Worm (Caenorhabditis elegans) whole organism, midembryonic: ENCODE measurements around the gene D1025.1.

Experiments used
- T22C8.4 ChIP-seq: fragments of 200-800 bp; sonication (Bioruptor generic); IDR thresholded peaks from 2 replicates; pipeline ENCODE4 v1.3.6; 2022; ENCODE audit warnings: missing genetic modification characterization, missing compliant biosample characterization
- cog-1 ChIP-seq: sonication (generic microtip); optimal IDR thresholded peaks from 2 replicates; lab custom pipeline; 2016; ENCODE audit warnings: missing genetic modification characterization, missing compliant biosample characterization
- flt-1 ChIP-seq: fragments of 200-800 bp; sonication (Bioruptor generic); IDR thresholded peaks from 2 replicates; pipeline ENCODE4 v1.3.6; 2022; ENCODE audit warnings: missing genetic modification characterization, missing compliant biosample characterization
- klf-2 ChIP-seq: fragments of 200-800 bp; sonication (Bioruptor generic); conservative IDR thresholded peaks from 2 replicates; pipeline ENCODE4 v1.3.6; 2022; ENCODE audit warnings: missing genetic modification reagents, missing genetic modification characterization, missing compliant biosample characterization
- med-1 ChIP-seq: sonication (generic microtip); optimal IDR thresholded peaks from 2 replicates; lab custom pipeline; 2017; ENCODE audit warnings: missing genetic modification characterization, mild to moderate bottlenecking, missing compliant biosample characterization, antibody characterized with exemption, missing genetic modification reagents; ENCODE audit not compliant: insufficient read depth
- ztf-23 ChIP-seq: fragments of 200-800 bp; sonication (Bioruptor generic); IDR thresholded peaks from 2 replicates; pipeline ENCODE4 v1.3.6; 2022; ENCODE audit warnings: missing genetic modification reagents, missing genetic modification characterization, missing compliant biosample characterization
- ztf-29 ChIP-seq: fragments of 200-800 bp; sonication (Bioruptor generic); IDR thresholded peaks from 2 replicates; pipeline ENCODE4 v1.3.6; 2022; ENCODE audit warnings: missing genetic modification reagents, missing genetic modification characterization, missing compliant biosample characterization

DNA sequence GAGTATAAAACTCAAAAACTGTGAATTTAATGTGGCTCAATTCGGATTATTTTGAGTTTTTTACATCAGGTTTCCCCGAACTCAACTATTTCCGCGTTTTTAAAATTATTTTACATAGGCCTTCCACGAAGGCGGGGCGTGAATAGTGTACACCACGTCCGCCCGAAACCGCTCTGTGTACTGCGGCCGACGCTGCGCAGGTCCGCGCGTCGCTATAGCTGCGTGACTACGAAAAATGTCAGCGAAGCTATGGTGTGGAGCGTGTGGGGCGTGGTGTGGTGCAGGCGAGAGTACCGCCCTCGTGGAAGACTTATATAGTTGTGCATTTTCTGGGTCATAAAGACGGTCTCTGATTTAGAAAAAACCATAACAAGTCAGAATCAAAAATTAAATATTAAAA is 2.7 kb upstream of the D1025.1 start:
- TF ChIP-seq cog-1 (tag; lab: Kevin White, UChicago): no peak
- no peak for TF ChIP-seq flt-1
- TF ChIP-seq klf-2 (GFP tag; lab: Robert Waterston, UW): no peak
- TF ChIP-seq ztf-23 (GFP tag; lab: Robert Waterston, UW): no peak
- no peak for TF ChIP-seq ztf-29 (GFP tag; lab: Robert Waterston, UW)
- TF ChIP-seq med-1 (GFP tag; lab: Kevin White, UChicago): no peak
- TF ChIP-seq T22C8.4 (GFP tag; lab: Robert Waterston, UW): no peak
